Worm (Caenorhabditis elegans) whole organism, L2 larva: ENCODE measurements around the gene clec-213.

ENCODE experiments used
- blmp-1 ChIP-seq: sonication (generic microtip); optimal IDR thresholded peaks from 2 replicates; lab custom pipeline; 2017; ENCODE audit warnings: missing genetic modification characterization, mild to moderate bottlenecking, missing compliant biosample characterization, antibody characterized with exemption, moderate library complexity; ENCODE audit not compliant: insufficient read depth
- egl-27 ChIP-seq: sonication (generic microtip); optimal IDR thresholded peaks from 3 replicates; lab custom pipeline; 2017; ENCODE audit warnings: missing biosample characterization, missing genetic modification reagents, missing genetic modification characterization
- elt-3 ChIP-seq: sonication (generic microtip); optimal IDR thresholded peaks from 2 replicates; lab custom pipeline; 2017; ENCODE audit warnings: missing biosample characterization, missing genetic modification characterization
- lin-13 ChIP-seq: fragments of 150-350 bp; optimal IDR thresholded peaks from 2 replicates; lab custom pipeline; 2014; ENCODE audit warnings: missing biosample characterization, missing genetic modification reagents, missing genetic modification characterization
- lin-39 ChIP-seq: fragments of 150-350 bp; optimal IDR thresholded peaks from 2 replicates; lab custom pipeline; 2014; ENCODE audit warnings: missing biosample characterization, missing genetic modification reagents, missing genetic modification characterization
- nhr-11 ChIP-seq: fragments of 150-350 bp; optimal IDR thresholded peaks from 2 replicates; lab custom pipeline; 2014; ENCODE audit warnings: missing biosample characterization, missing genetic modification characterization
- nhr-23 ChIP-seq: fragments of 150-350 bp; optimal IDR thresholded peaks from 2 replicates; lab custom pipeline; 2014; ENCODE audit warnings: missing biosample characterization, missing genetic modification reagents, missing genetic modification characterization
- nhr-237 ChIP-seq: fragments of 150-350 bp; optimal IDR thresholded peaks from 2 replicates; lab custom pipeline; 2014; ENCODE audit warnings: missing biosample characterization, missing genetic modification characterization
- skn-1 ChIP-seq: sonication (generic microtip); optimal IDR thresholded peaks from 2 replicates; lab custom pipeline; 2017; ENCODE audit warnings: missing biosample characterization, missing genetic modification characterization

ce11 chrV:7570955-7571354 is 34.0 kb upstream of the clec-213 start, which contains the start of gene F19F10.14:
- TF ChIP-seq nhr-11 (tag; lab: Kevin White, UChicago) (no peak), lin-13 (no peak), egl-27 (tag; lab: Kevin White, UChicago) (no peak), lin-39 (tag; lab: Kevin White, UChicago) (no peak), blmp-1 (tag; lab: Kevin White, UChicago) (no peak), nhr-237 (tag; lab: Kevin White, UChicago) (no peak), skn-1 (tag; lab: Kevin White, UChicago) (no peak), elt-3 (no peak), nhr-23 (no peak)
